Worm (Caenorhabditis elegans): ENCODE data around the gene T28A11.18.

Gene T28A11.18

DNA sequence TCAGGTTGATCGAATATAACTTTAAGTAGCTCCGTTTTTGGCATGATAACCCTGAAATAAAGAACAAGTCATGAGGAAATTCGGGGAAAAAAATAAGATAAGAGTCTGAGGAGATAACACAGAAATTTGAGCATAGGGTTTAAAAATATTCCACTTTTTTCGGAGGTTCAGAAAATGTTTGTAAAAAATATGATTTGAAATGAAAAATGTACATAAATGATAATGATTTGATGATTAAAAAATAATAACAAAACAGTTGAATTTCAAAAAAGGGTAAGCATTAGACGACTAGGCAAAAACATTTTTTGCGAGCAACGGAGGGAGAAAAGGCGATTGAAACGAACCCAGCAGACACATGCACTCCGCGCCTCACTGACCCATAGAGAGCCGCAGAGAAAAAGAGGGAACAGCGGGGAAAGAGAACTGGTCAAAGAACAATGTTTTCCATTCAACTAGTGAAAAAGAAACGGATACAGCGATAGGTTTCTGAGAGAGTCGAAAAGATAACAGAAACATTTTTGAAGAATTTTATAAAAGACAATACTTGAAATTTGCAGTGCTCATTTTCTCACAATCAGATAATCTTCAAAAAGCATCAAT lies 44.3 kb upstream of the T28A11.18 start, which contains the start of gene arrd-18:
Gene arrd-18, minus strand, starts transcription at position 51 of the 600 bp plus-strand sequence.
- TF ChIP-seq rnt-1 (tag; optimal IDR thresholded peaks at IDR 0.05), result peak; percentile 51
- TF ChIP-seq lin-15B (tag; optimal IDR thresholded peaks at IDR 0.05), result no peak
- peak; percentile 62 for TF ChIP-seq nhr-71 (tag; optimal IDR thresholded peaks at IDR 0.05)
- TF ChIP-seq tbx-2 (tag; optimal IDR thresholded peaks at IDR 0.05), result peak; percentile 10
- peak; percentile 21 for TF ChIP-seq nhr-85 (tag)
- TF ChIP-seq nhr-47 (tag; optimal IDR thresholded peaks at IDR 0.05), result peak; percentile 18
- TF ChIP-seq nhr-20 (tag; optimal IDR thresholded peaks at IDR 0.05), result peak; percentile 32
- TF ChIP-seq dpl-1 (GFP tag; optimal IDR thresholded peaks at IDR 0.05), result peak in 1 of 3 experiments; percentile 13
- no peak for TF ChIP-seq egl-27 (tag; optimal IDR thresholded peaks at IDR 0.05)
- peak in 1 of 2 experiments; percentile 19 for TF ChIP-seq efl-1 (optimal IDR thresholded peaks at IDR 0.05)
- TF ChIP-seq efl-1 (GFP tag; optimal IDR thresholded peaks at IDR 0.05 in 1 of 2), result peak in 1 of 2 experiments; percentile 67
- no peak for TF ChIP-seq mep-1 (tag; optimal IDR thresholded peaks at IDR 0.05)
- peak; percentile 32; the same call in 1 of the 2 replicates for TF ChIP-seq grh-1 (GFP tag; IDR thresholded peaks at IDR 0.05)
- no peak for TF ChIP-seq ama-1 (optimal IDR thresholded peaks at IDR 0.05)
- peak; percentile 51 for TF ChIP-seq snu-23 (GFP tag; optimal IDR thresholded peaks at IDR 0.05)
- no peak for TF ChIP-seq efl-3 (GFP tag; optimal IDR thresholded peaks at IDR 0.05)
- peak; percentile 0 for TF ChIP-seq C16A3.4 (tag; optimal IDR thresholded peaks at IDR 0.05)
- peak in 1 of 2 experiments; percentile 3 for TF ChIP-seq lsy-2 (tag; optimal IDR thresholded peaks at IDR 0.05)
- TF ChIP-seq lin-14 (GFP tag; optimal IDR thresholded peaks at IDR 0.05), result peak; percentile 92
- peak; percentile 20 for TF ChIP-seq fkh-8 (tag; optimal IDR thresholded peaks at IDR 0.05)
- peak; percentile 50 for TF ChIP-seq nhr-19 (GFP tag; conservative IDR thresholded peaks at IDR 0.05)
- no peak for TF ChIP-seq mdl-1 (tag; optimal IDR thresholded peaks at IDR 0.05)
- no peak for TF ChIP-seq fkh-10 (GFP tag; optimal IDR thresholded peaks at IDR 0.05)

DNA sequence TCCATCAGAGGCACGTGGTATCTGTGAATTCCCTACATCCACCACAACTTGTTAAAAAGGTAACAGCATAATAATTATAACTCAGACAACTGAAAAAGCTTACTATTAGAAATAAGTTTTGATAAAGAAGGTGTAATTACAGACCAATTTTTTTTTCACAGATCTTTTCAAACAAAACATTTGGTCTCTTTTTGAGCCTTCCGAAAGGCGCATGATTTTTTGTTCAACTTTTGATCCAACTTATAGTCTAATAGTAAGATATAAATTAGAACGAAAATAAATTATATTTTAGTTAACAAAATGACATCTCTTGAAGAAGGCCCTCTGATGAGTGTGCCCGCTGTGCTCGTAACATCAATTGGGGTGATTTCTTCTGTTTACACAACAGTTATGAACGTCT lies 40.3 kb upstream of the T28A11.18 start, which contains the start of gene srbc-3:
Gene srbc-3, plus strand, starts transcription at position 301 of the 400 bp plus-strand sequence.
- TF ChIP-seq ets-5 (GFP tag; IDR thresholded peaks at IDR 0.05) (no peak), nhr-85 (tag) (peak; percentile 2)

DNA sequence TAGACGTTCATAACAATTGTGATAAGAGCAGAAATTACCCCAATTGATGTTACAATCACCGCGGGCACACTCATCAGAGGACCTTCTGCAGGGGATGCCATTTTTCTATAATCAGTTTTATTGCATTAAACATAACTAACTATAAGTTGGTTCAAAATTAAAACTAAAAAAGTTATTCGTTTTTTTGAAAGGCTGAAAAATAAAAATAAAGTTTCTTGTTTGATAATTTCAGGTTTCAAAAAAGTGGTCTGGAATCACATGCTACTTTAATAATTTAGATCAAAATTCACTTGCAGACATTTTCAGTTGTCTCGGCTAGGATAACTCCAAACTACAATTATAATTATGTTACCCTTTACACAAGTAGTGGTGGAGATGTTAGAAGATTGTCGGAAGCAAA lies 34.0 kb upstream of the T28A11.18 start, which contains the start of gene srbc-1:
Gene srbc-1, minus strand, starts transcription at position 101 of the 400 bp plus-strand sequence.
- no peak for TF ChIP-seq dpl-1 (GFP tag; optimal IDR thresholded peaks at IDR 0.05)
- no peak for TF ChIP-seq hlh-17 (GFP tag; optimal IDR thresholded peaks at IDR 0.05; ENCODE audit: borderline replicate concordance)
- no peak for TF ChIP-seq lin-39 (tag; optimal IDR thresholded peaks at IDR 0.05)
- no peak for TF ChIP-seq nhr-77 (tag; optimal IDR thresholded peaks at IDR 0.05)
- no peak for TF ChIP-seq hlh-4 (tag; optimal IDR thresholded peaks at IDR 0.05)
- TF ChIP-seq lin-35 (GFP tag; optimal IDR thresholded peaks at IDR 0.05), result no peak
- TF ChIP-seq ztf-4 (tag; optimal IDR thresholded peaks at IDR 0.05), result no peak
- TF ChIP-seq F16B12.6 (tag; optimal IDR thresholded peaks at IDR 0.05), result no peak
- no peak for TF ChIP-seq nhr-71 (tag; optimal IDR thresholded peaks at IDR 0.05)
- no peak for TF ChIP-seq pqm-1 (tag; optimal IDR thresholded peaks at IDR 0.05)
- no peak for TF ChIP-seq grh-1 (GFP tag; IDR thresholded peaks at IDR 0.05)
- TF ChIP-seq ama-1 (optimal IDR thresholded peaks at IDR 0.05), result no peak
- no peak for TF ChIP-seq fkh-10 (GFP tag; optimal IDR thresholded peaks at IDR 0.05)
- TF ChIP-seq unc-86 (tag; optimal IDR thresholded peaks at IDR 0.05), result no peak
- TF ChIP-seq elt-3 (tag; optimal IDR thresholded peaks at IDR 0.05), result no peak

DNA sequence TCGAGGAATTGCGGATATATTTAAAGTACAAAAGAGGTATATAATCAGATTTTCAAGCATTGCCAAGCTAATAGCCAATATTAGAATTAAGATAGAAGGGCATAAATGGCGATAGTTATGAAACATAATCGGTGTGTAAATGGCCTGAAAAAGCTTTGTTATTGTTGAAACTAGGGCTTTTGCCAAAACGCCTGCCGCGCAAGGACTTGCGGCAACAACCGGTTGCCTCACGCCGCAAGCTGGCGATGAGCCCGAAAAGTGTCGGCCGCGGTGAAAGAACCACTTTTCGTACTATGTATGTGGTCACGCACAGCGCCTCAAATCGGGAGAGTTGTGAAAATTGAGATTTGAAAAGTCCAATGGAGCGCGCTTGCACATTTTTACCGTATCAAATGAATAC lies 31.6 kb upstream of the T28A11.18 start:
- no peak for TF ChIP-seq egl-13 (tag; optimal IDR thresholded peaks at IDR 0.05)
- TF ChIP-seq ceh-82 (tag; optimal IDR thresholded peaks at IDR 0.05), result no peak
- no peak for TF ChIP-seq sox-4 (tag; optimal IDR thresholded peaks at IDR 0.05)
- no peak for TF ChIP-seq grh-1 (GFP tag; IDR thresholded peaks at IDR 0.05)
- TF ChIP-seq nhr-47 (tag; optimal IDR thresholded peaks at IDR 0.05), result no peak
- no peak for TF ChIP-seq egl-27 (tag; optimal IDR thresholded peaks at IDR 0.05)
- TF ChIP-seq elt-2 (tag; optimal IDR thresholded peaks at IDR 0.05), result no peak
